Fruit fly (Drosophila melanogaster) whole organism, embryonic: ENCODE data around the gene CSN6.

ENCODE experiments used
- Adf1 ChIP-seq: fragments of 200-800 bp; sonication (Bioruptor generic); IDR thresholded peaks from 2 replicates; pipeline ENCODE4 v1.3.6; 2022; ENCODE audit warnings: missing biosample characterization, missing genetic modification characterization
- Asciz ChIP-seq: fragments of 200-800 bp; sonication (Bioruptor generic); optimal IDR thresholded peaks from 2 replicates; lab custom pipeline; 2017; ENCODE audit warnings: missing biosample characterization, mild to moderate bottlenecking, missing genetic modification characterization, missing genetic modification reagents
- Blimp-1 ChIP-seq: fragments of 200-800 bp; sonication (Bioruptor generic); optimal IDR thresholded peaks from 3 replicates; lab custom pipeline; 2018; ENCODE audit warnings: missing biosample characterization, missing genetic modification characterization, mild to moderate bottlenecking, moderate library complexity, missing genetic modification reagents
- CG11723 ChIP-seq: fragments of 200-800 bp; sonication (Bioruptor generic); optimal IDR thresholded peaks from 2 replicates; lab custom pipeline; 2017; ENCODE audit warnings: missing biosample characterization, mild to moderate bottlenecking, missing genetic modification characterization
- CG13123 ChIP-seq: fragments of 200-800 bp; sonication (Bioruptor generic); optimal IDR thresholded peaks from 2 replicates; lab custom pipeline; 2016; ENCODE audit warnings: missing biosample characterization, missing genetic modification characterization
- CG13894 ChIP-seq: fragments of 200-800 bp; sonication (Bioruptor generic); optimal IDR thresholded peaks from 3 replicates; lab custom pipeline; 2018; ENCODE audit warnings: missing biosample characterization, mild to moderate bottlenecking, missing genetic modification characterization, moderate library complexity
- CG17829 ChIP-seq: fragments of 200-800 bp; optimal IDR thresholded peaks from 2 replicates; lab custom pipeline; 2019; ENCODE audit warnings: missing biosample characterization, mild to moderate bottlenecking, missing genetic modification characterization, moderate library complexity
- CG2129 ChIP-seq: fragments of 200-800 bp; sonication (Bioruptor generic); IDR thresholded peaks from 2 replicates; pipeline ENCODE4 v1.3.6; 2022; ENCODE audit warnings: missing biosample characterization, missing genetic modification characterization; ENCODE audit not compliant: partially characterized antibody
- CG2889 ChIP-seq: fragments of 200-800 bp; sonication (Bioruptor generic); IDR thresholded peaks from 3 replicates; pipeline ENCODE4 v1.3.6; 2022; ENCODE audit warnings: missing biosample characterization, missing genetic modification characterization
- CG3065 ChIP-seq: fragments of 200-800 bp; sonication (Bioruptor generic); optimal IDR thresholded peaks from 2 replicates; lab custom pipeline; 2016; ENCODE audit warnings: missing biosample characterization, missing genetic modification characterization
- CG3838 ChIP-seq: fragments of 200-800 bp; sonication (Bioruptor generic); optimal IDR thresholded peaks from 3 replicates; lab custom pipeline; 2016; ENCODE audit warnings: missing biosample characterization, missing genetic modification characterization
- CG43689 ChIP-seq: fragments of 200-800 bp; sonication (Bioruptor generic); IDR thresholded peaks from 2 replicates; pipeline ENCODE4 v1.3.6; 2022; ENCODE audit warnings: missing biosample characterization, missing genetic modification characterization
- CG5953 ChIP-seq: fragments of 200-800 bp; sonication (Bioruptor generic); IDR thresholded peaks from 2 replicates; pipeline ENCODE4 v1.3.6; 2022; ENCODE audit warnings: missing biosample characterization, missing genetic modification characterization
- CG7372 ChIP-seq: fragments of 200-800 bp; sonication (Bioruptor generic); IDR thresholded peaks from 2 replicates; pipeline ENCODE4 v1.3.6; 2022; ENCODE audit warnings: missing biosample characterization, missing genetic modification characterization
- CG7786 ChIP-seq: fragments of 200-800 bp; sonication (Bioruptor generic); optimal IDR thresholded peaks from 2 replicates; lab custom pipeline; 2016; ENCODE audit warnings: missing biosample characterization, missing genetic modification characterization
- Dek ChIP-seq: fragments of 200-800 bp; sonication (Bioruptor generic); optimal IDR thresholded peaks from 3 replicates; lab custom pipeline; 2019; ENCODE audit warnings: missing biosample characterization, mild to moderate bottlenecking, missing genetic modification characterization, moderate library complexity
- Doc3 ChIP-seq: fragments of 200-800 bp; sonication (Bioruptor generic); IDR thresholded peaks from 3 replicates; pipeline ENCODE4 v1.3.6; 2022; ENCODE audit warnings: missing biosample characterization, missing genetic modification characterization; ENCODE audit not compliant: partially characterized antibody
- Eip74EF ChIP-seq, 2 experiments: fragments of 200-800 bp in 1 of 2; fragments of >200 bp in 1 of 2; sonication (Bioruptor generic) in 1 of 2; optimal IDR thresholded peaks; 2 replicates each; lab custom pipeline; 2017 to 2019; ENCODE audit warnings: missing biosample characterization in 2 of 2, missing genetic modification characterization in 2 of 2, mild to moderate bottlenecking in 1 of 2, moderate library complexity in 1 of 2
- Ets65A ChIP-seq: fragments of 200-800 bp; sonication (Bioruptor generic); peaks from one replicate; lab custom pipeline; 2016; ENCODE audit warnings: missing biosample characterization, missing genetic modification characterization
- Hr78 ChIP-seq, 2 experiments: fragments of 200-800 bp in 1 of 2; fragments of >200 bp in 1 of 2; sonication (Bioruptor generic) in 1 of 2; optimal IDR thresholded peaks; 2 replicates each; lab custom pipeline; 2017 to 2019; ENCODE audit warnings: missing biosample characterization in 2 of 2, missing genetic modification characterization in 2 of 2, mild to moderate bottlenecking in 1 of 2, moderate library complexity in 1 of 2
- Med ChIP-seq: fragments of 200-800 bp; sonication (Bioruptor generic); peaks from one replicate; lab custom pipeline; 2016; ENCODE audit warnings: missing biosample characterization, missing genetic modification characterization, mild to moderate bottlenecking, inconsistent platforms, moderate library complexity
- Nf-YC ChIP-seq: fragments of 200-800 bp; optimal IDR thresholded peaks from 3 replicates; lab custom pipeline; 2019; ENCODE audit warnings: missing biosample characterization, mild to moderate bottlenecking, missing genetic modification characterization, moderate library complexity
- Optix ChIP-seq: fragments of 200-800 bp; sonication (Bioruptor generic); IDR thresholded peaks from 3 replicates; pipeline ENCODE4 v1.3.6; 2022; ENCODE audit warnings: missing biosample characterization, missing genetic modification characterization
- YL-1 ChIP-seq: fragments of 200-800 bp; sonication (Bioruptor generic); optimal IDR thresholded peaks from 3 replicates; lab custom pipeline; 2017; ENCODE audit warnings: missing biosample characterization, mild to moderate bottlenecking, missing genetic modification characterization
- abd-A ChIP-seq: fragments of 200-800 bp; sonication (Bioruptor generic); optimal IDR thresholded peaks from 3 replicates; lab custom pipeline; 2019; ENCODE audit warnings: missing biosample characterization, mild to moderate bottlenecking, missing genetic modification characterization, moderate library complexity
- amos ChIP-seq: fragments of 200-800 bp; sonication (Bioruptor generic); IDR thresholded peaks from 2 replicates; pipeline ENCODE4 v1.3.6; 2022; ENCODE audit warnings: missing biosample characterization, missing genetic modification characterization; ENCODE audit not compliant: partially characterized antibody
- chinmo ChIP-seq: fragments of 200-800 bp; sonication (Bioruptor generic); IDR thresholded peaks from 4 replicates; pipeline ENCODE4 v1.3.6; 2022; ENCODE audit warnings: missing biosample characterization, missing genetic modification characterization; ENCODE audit not compliant: partially characterized antibody
- dan ChIP-seq: fragments of 200-800 bp; sonication (Bioruptor generic); IDR thresholded peaks from 2 replicates; pipeline ENCODE4 v1.3.6; 2022; ENCODE audit warnings: missing biosample characterization, missing genetic modification characterization
- ftz-f1 ChIP-seq: fragments of 200-800 bp; sonication (Bioruptor generic); optimal IDR thresholded peaks from 2 replicates; lab custom pipeline; 2016; ENCODE audit warnings: missing biosample characterization, missing genetic modification characterization
- grn ChIP-seq: fragments of 200-800 bp; sonication (Bioruptor generic); optimal IDR thresholded peaks from 3 replicates; lab custom pipeline; 2017; ENCODE audit warnings: missing biosample characterization, missing genetic modification characterization
- gsb ChIP-seq: fragments of 200-800 bp; sonication (Bioruptor generic); IDR thresholded peaks from 2 replicates; pipeline ENCODE4 v1.3.6; 2022; ENCODE audit warnings: missing biosample characterization, missing genetic modification characterization
- jing ChIP-seq: fragments of 200-800 bp; sonication (Bioruptor generic); optimal IDR thresholded peaks from 2 replicates; lab custom pipeline; 2018; ENCODE audit warnings: missing biosample characterization, mild to moderate bottlenecking, missing genetic modification characterization
- lilli ChIP-seq: fragments of 200-800 bp; sonication (Bioruptor generic); optimal IDR thresholded peaks from 3 replicates; lab custom pipeline; 2016; ENCODE audit warnings: missing biosample characterization, missing genetic modification characterization
- prd ChIP-seq, 3 experiments: fragments of >200 bp in 2 of 3; fragments of 200-800 bp in 1 of 3; sonication (Bioruptor generic) in 1 of 3; optimal IDR thresholded peaks in 2 of 3; IDR thresholded peaks in 1 of 3; 2 replicates in 2 of 3; 3 replicates in 1 of 3; pipeline versions ENCODE4 v1.3.6 to Lab custom; 2017 to 2022; ENCODE audit warnings: missing biosample characterization in 1 of 3, missing genetic modification characterization in 1 of 3
- sd ChIP-seq: fragments of 200-800 bp; sonication (Bioruptor generic); optimal IDR thresholded peaks from 3 replicates; lab custom pipeline; 2018; ENCODE audit warnings: missing biosample characterization, mild to moderate bottlenecking, missing genetic modification characterization, moderate library complexity
- slbo ChIP-seq: fragments of 200-800 bp; sonication (Bioruptor generic); IDR thresholded peaks from 2 replicates; pipeline ENCODE4 v1.3.6; 2022; ENCODE audit warnings: missing biosample characterization, missing genetic modification characterization
- sug ChIP-seq: fragments of 200-800 bp; optimal IDR thresholded peaks from 2 replicates; lab custom pipeline; 2019; ENCODE audit warnings: missing biosample characterization, mild to moderate bottlenecking, missing genetic modification characterization, moderate library complexity
- tna ChIP-seq: fragments of 200-800 bp; sonication (Bioruptor generic); IDR thresholded peaks from 2 replicates; pipeline ENCODE4 v1.3.6; 2022; ENCODE audit warnings: missing biosample characterization, missing genetic modification characterization; ENCODE audit not compliant: partially characterized antibody
- ttk ChIP-seq: fragments of 200-800 bp; sonication (Bioruptor generic); IDR thresholded peaks from 2 replicates; pipeline ENCODE4 v2.1.2; 2022; ENCODE audit warnings: missing biosample characterization, missing genetic modification characterization
- vvl ChIP-seq: fragments of 200-800 bp; sonication (Bioruptor generic); IDR thresholded peaks from 2 replicates; pipeline ENCODE4 v1.3.6; 2022; ENCODE audit warnings: missing biosample characterization, missing genetic modification characterization

The CSN6 gene

DNA sequence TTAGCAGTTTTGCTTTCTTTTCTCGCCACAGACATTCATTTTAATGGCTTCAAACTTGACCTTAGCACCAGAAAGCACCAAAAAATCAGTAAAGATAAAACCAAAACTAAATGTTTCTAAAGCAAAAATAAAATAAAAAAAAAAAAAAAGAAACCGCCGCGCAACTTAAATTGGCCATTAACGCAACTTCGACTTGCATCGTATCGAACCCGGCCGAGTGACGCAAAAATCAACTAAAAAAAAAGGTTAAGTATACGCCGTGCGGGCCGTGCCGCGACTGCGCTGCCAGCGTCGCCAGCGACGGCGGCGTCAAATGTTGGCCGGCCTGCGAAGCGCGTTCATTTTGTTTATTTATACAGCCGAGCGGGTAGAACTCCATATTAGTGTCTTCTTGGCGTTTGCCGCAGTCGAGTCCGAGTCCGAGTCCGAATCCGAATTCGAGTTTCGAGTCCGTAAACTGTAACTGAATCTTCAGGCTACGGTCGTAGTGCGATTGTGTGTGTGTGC lies 30.2 kb upstream of the CSN6 start, which contains the start of gene bond (continued):
- TF ChIP-seq ttk (GFP tag; lab: Robert Waterston, UW) (no peak), CG11723 (GFP tag; lab: Kevin White, UChicago) (no peak), CG3065 (GFP tag; lab: Kevin White, UChicago) (no peak), dan (GFP tag; lab: Robert Waterston, UW) (no peak), Dek (tag; lab: Kevin White, UChicago) (no peak), Doc3 (GFP tag; lab: Robert Waterston, UW) (no peak), CG7786 (GFP tag; lab: Kevin White, UChicago) (no peak), Adf1 (GFP tag; lab: Robert Waterston, UW) (peak; percentile 93), tna (no peak), gsb (GFP tag; lab: Robert Waterston, UW) (0 out of 2 replicates have a peak, but pooled peaks have one; percentile 19), CG3838 (GFP tag; lab: Kevin White, UChicago) (no peak), CG43689 (GFP tag; lab: Robert Waterston, UW) (no peak), amos (GFP tag; lab: Robert Waterston, UW) (no peak), CG17829 (tag; lab: Kevin White, UChicago) (no peak), Optix (GFP tag; lab: Robert Waterston, UW) (no peak), chinmo (GFP tag; lab: Robert Waterston, UW) (0 out of 4 replicates have a peak, but pooled peaks have one; percentile 64), CG5953 (no peak), YL-1 (no peak), Asciz (GFP tag; lab: Kevin White, UChicago) (no peak), CG7372 (GFP tag; lab: Robert Waterston, UW) (no peak), jing (GFP tag; lab: Kevin White, UChicago) (no peak), CG2889 (GFP tag; lab: Robert Waterston, UW) (no peak)

- TF ChIP-seq abd-A (no peak), Med (GFP tag; lab: Kevin White, UChicago) (peak; percentile 57), prd (optimal IDR thresholded peaks at IDR 0.05; lab: Kevin White, UChicago) (no peak), prd (GFP tag; IDR thresholded peaks at IDR 0.05; lab: Robert Waterston, UW) (0 out of 3 replicates have a peak, but pooled peaks have one; percentile 13), vvl (GFP tag; lab: Robert Waterston, UW) (0 out of 2 replicates have a peak, but pooled peaks have one; percentile 31), slbo (GFP tag; lab: Robert Waterston, UW) (0 out of 2 replicates have a peak, but pooled peaks have one; percentile 25)
These were observed 27.9 kb upstream of the CSN6 start for dm6 chr3R:22552686-22553085.

DNA sequence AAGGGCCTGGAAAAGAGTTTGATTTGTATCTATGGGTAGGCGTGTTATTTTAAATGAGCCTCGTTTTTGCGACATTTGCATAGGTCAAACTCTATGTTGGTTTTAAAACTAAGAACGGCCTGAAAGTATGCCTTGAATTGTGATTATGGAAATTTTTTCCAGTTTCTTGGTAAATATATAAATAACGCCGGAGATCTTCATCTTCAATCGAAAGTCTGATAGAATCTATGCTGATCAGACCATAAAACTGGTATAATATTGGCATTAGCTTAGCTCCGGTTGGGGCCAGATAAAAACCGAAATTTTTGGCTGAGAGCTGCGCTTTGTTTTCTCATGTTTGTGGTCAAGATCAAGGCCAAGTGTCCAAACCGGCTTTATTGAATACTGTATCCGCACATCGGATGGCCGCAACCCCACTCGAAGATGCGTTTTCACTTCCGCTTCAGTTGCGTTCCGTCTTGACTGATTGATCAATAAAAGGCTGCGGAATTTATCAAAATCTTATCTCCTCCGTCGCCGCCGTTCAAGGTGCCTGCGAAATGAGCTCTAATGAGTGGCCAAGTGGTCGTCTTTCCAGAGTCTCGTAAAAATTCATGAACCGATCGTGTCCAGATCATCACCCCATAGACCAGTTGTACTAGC lies 23.4 kb upstream of the CSN6 start:
- TF ChIP-seq CG13894 (tag; lab: Kevin White, UChicago) (peak; percentile 100), Hr78 (GFP tag; optimal IDR thresholded peaks at IDR 0.05; lab: Kevin White, UChicago) (peak in 1 of 2 experiments; percentile 26), lilli (GFP tag; lab: Kevin White, UChicago) (no peak), Ets65A (GFP tag; lab: Kevin White, UChicago) (peak; percentile 41), sd (tag; lab: Kevin White, UChicago) (peak; percentile 67), chinmo (GFP tag; lab: Robert Waterston, UW) (peak; percentile 89; the same call in 3 of the 4 replicates), grn (GFP tag; lab: Kevin White, UChicago) (peak; percentile 69), ftz-f1 (GFP tag; lab: Kevin White, UChicago) (peak; percentile 16), sug (tag; lab: Kevin White, UChicago) (peak; percentile 19), CG13123 (no peak), Nf-YC (tag; lab: Kevin White, UChicago) (no peak), Blimp-1 (peak; percentile 6), vvl (GFP tag; lab: Robert Waterston, UW) (peak; percentile 66), Eip74EF (GFP tag; optimal IDR thresholded peaks at IDR 0.05; lab: Kevin White, UChicago) (peak in 1 of 2 experiments; percentile 60), CG2129 (GFP tag; lab: Robert Waterston, UW) (no peak), abd-A (peak; percentile 6)
- TF ChIP-seq, all 482 proteins: peak for 12
